Worm (Caenorhabditis elegans): Measurements from ENCODE around the gene nspb-3.

nspb-3 gene

ce11 chrIV:6555388-6556330, 39.1 kb downstream of the nspb-3 start, which contains the start of gene paqr-1:
paqr-1 (minus strand) TSS chrIV:6555438.
- TF ChIP-seq nhr-10 (tag; optimal IDR thresholded peaks at IDR 0.05) (no peak), ZK546.5 (tag; optimal IDR thresholded peaks at IDR 0.05) (no peak), sem-4 (tag; optimal IDR thresholded peaks at IDR 0.05) (no peak), Y55F3AM.14 (GFP tag; optimal IDR thresholded peaks at IDR 0.05) (no peak), fos-1 (tag; optimal IDR thresholded peaks at IDR 0.05) (peak; percentile 14), nhr-25 (tag; optimal IDR thresholded peaks at IDR 0.05) (no peak), snpc-4 (tag; optimal IDR thresholded peaks at IDR 0.05) (no peak), nhr-11 (tag; optimal IDR thresholded peaks at IDR 0.05) (no peak), mdl-1 (tag; optimal IDR thresholded peaks at IDR 0.05) (peak in 1 of 2 experiments; percentile 40), aly-2 (tag; optimal IDR thresholded peaks at IDR 0.05) (no peak), blmp-1 (tag; optimal IDR thresholded peaks at IDR 0.05; ENCODE audit: insufficient read depth) (peak; percentile 64), mbf-1 (tag; optimal IDR thresholded peaks at IDR 0.05) (no peak), elt-3 (tag; optimal IDR thresholded peaks at IDR 0.05) (no peak), lsy-2 (tag; optimal IDR thresholded peaks at IDR 0.05) (peak in 1 of 2 experiments; percentile 51), nhr-21 (tag; optimal IDR thresholded peaks at IDR 0.05) (no peak), sma-3 (GFP tag; optimal IDR thresholded peaks at IDR 0.05) (no peak), skn-1 (tag; optimal IDR thresholded peaks at IDR 0.05) (no peak), ceh-82 (tag; optimal IDR thresholded peaks at IDR 0.05) (no peak), ztf-11 (tag; optimal IDR thresholded peaks at IDR 0.05) (no peak), nhr-23 (tag; optimal IDR thresholded peaks at IDR 0.05) (no peak), ztf-1 (GFP tag; conservative IDR thresholded peaks at IDR 0.05) (no peak), F13H6.1 (tag; optimal IDR thresholded peaks at IDR 0.05) (no peak), unc-39 (tag; optimal IDR thresholded peaks at IDR 0.05) (no peak), peb-1 (tag; optimal IDR thresholded peaks at IDR 0.05) (no peak), C34F6.9 (tag; optimal IDR thresholded peaks at IDR 0.05) (peak; percentile 53), dmd-4 (tag; optimal IDR thresholded peaks at IDR 0.05) (no peak), unc-62 (GFP tag; optimal IDR thresholded peaks at IDR 0.05) (no peak), nhr-237 (tag; optimal IDR thresholded peaks at IDR 0.05) (no peak), lin-11 (tag; optimal IDR thresholded peaks at IDR 0.05) (no peak), nhr-77 (tag; optimal IDR thresholded peaks at IDR 0.05) (no peak), ama-1 (optimal IDR thresholded peaks at IDR 0.05) (no peak), elt-1 (tag; optimal IDR thresholded peaks at IDR 0.05) (no peak), lin-13 (GFP tag; optimal IDR thresholded peaks at IDR 0.05) (no peak), R02D3.7 (tag; optimal IDR thresholded peaks at IDR 0.05) (no peak), egl-27 (tag; optimal IDR thresholded peaks at IDR 0.05) (no peak), nhr-129 (tag; optimal IDR thresholded peaks at IDR 0.05) (peak; percentile 31), sma-9 (GFP tag; optimal IDR thresholded peaks at IDR 0.05) (peak; percentile 88), sma-9 (tag; optimal IDR thresholded peaks at IDR 0.05) (no peak), mab-5 (tag; optimal IDR thresholded peaks at IDR 0.05) (no peak), ztf-4 (tag; optimal IDR thresholded peaks at IDR 0.05) (no peak), nhr-6 (tag; optimal IDR thresholded peaks at IDR 0.05) (no peak), lin-39 (tag; optimal IDR thresholded peaks at IDR 0.05) (no peak), unc-55 (GFP tag; optimal IDR thresholded peaks at IDR 0.05) (peak; percentile 84), crh-2 (tag; optimal IDR thresholded peaks at IDR 0.05) (peak; percentile 14), gmeb-1 (tag; optimal IDR thresholded peaks at IDR 0.05) (peak; percentile 36), ceh-16 (tag; optimal IDR thresholded peaks at IDR 0.05) (no peak), zag-1 (tag; optimal IDR thresholded peaks at IDR 0.05) (no peak)

All from whole organism, L2 larva.